Fruit fly (Drosophila melanogaster): Measurements from ENCODE around the gene Bfc.

dm6 chr3L:1206682-1207421 lies 43.6 kb upstream of the Bfc start, which contains the start of gene LysB:
- TF ChIP-seq Sin3A (optimal IDR thresholded peaks at IDR 0.05), result no peak
- no peak for TF ChIP-seq psq (optimal IDR thresholded peaks at IDR 0.05)
- TF ChIP-seq insv (optimal IDR thresholded peaks at IDR 0.05), result no peak
- no peak for TF ChIP-seq h (optimal IDR thresholded peaks at IDR 0.05)
- no peak for TF ChIP-seq ttk (optimal IDR thresholded peaks at IDR 0.05)
- no peak for TF ChIP-seq Myc (optimal IDR thresholded peaks at IDR 0.05)

Measured in Kc167 (cell line).